Worm (Caenorhabditis elegans) whole organism, mixed stage, embryonic: ENCODE results near the gene pmp-2.

Experiments
- pha-4 ChIP-seq: fragments of 150-350 bp; optimal IDR thresholded peaks from 2 replicates; lab custom pipeline; 2018; ENCODE audit warnings: missing biosample characterization, missing genetic modification reagents, missing genetic modification characterization
- snpc-4 ChIP-seq: fragments of 150-350 bp; optimal IDR thresholded peaks from 2 replicates; lab custom pipeline; 2014; ENCODE audit warnings: missing biosample characterization, missing genetic modification characterization

- TF ChIP-seq pha-4 (tag; lab: Kevin White, UChicago) (no peak), snpc-4 (no peak)
These were observed 44.4 kb downstream of the pmp-2 start for ce11 chrII:6843211-6843610.
